Fruit fly (Drosophila melanogaster): ENCODE data around the gene CG3769.

The CG3769 gene

DNA sequence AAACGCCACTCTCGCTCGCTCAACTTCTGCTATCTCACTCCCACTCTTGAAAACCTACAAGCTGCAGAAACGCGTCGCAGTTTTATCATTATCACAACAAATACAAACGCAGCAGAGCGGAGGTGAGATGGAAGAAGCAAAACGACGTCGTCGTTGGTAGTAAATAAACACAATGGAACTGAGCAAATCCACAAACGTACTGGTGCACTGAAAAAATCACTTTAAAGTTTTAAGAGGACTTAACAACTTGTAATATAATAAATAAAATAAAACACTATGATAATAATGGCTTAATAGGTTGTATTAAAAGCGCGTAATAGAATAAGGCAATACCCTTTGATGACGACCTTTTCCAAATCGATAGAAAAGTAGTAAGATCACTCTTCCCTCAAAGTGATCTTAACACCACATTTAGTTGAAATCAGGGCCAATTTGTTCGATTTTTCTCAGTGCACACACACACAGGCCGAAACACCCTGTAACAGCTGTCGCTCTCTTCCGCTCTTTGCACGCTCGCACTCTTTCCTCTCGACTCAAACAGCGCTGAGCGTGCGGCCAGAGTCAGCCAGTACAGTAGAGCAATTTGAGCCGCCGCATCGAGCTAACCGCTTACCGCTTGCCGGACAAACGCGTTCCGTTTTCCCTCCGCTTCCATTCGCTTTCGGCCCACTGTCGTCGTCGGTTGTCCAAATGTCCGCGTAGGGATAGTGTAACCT lies 14.2 kb downstream of the CG3769 start (continued):
- peak; percentile 95 for TF ChIP-seq CG16815 (GFP tag; optimal IDR thresholded peaks at IDR 0.05)
- no peak for TF ChIP-seq bigmax (GFP tag; optimal IDR thresholded peaks at IDR 0.05)
- peak; percentile 83 for TF ChIP-seq fd64A (GFP tag; optimal IDR thresholded peaks at IDR 0.05)
- peak; percentile 86 for TF ChIP-seq CG17568 (GFP tag; optimal IDR thresholded peaks at IDR 0.05)
- TF ChIP-seq luna (GFP tag; optimal IDR thresholded peaks at IDR 0.05): peak; percentile 37
- TF ChIP-seq sens (GFP tag): peak; percentile 90
- peak; percentile 79 for TF ChIP-seq CG8359 (GFP tag; optimal IDR thresholded peaks at IDR 0.05; ENCODE audit: borderline replicate concordance)
- TF ChIP-seq Pdp1 (GFP tag; optimal IDR thresholded peaks at IDR 0.05): peak; percentile 70 to 91
- TF ChIP-seq sr (GFP tag; IDR thresholded peaks at IDR 0.05): peak; percentile 36; the same call in 2 of the 3 replicates
- peak; percentile 84 for TF ChIP-seq dimm (GFP tag; IDR thresholded peaks at IDR 0.05)
- TF ChIP-seq Nf-YA (GFP tag; IDR thresholded peaks at IDR 0.05): no peak; the same call in 1 of the 2 replicates
- TF ChIP-seq CG6765 (GFP tag; optimal IDR thresholded peaks at IDR 0.05): peak; percentile 84
- peak; percentile 95 for TF ChIP-seq CG34422 (GFP tag; IDR thresholded peaks at IDR 0.05)
- TF ChIP-seq dan (GFP tag; IDR thresholded peaks at IDR 0.05): no peak
- TF ChIP-seq CG2875 (GFP tag; optimal IDR thresholded peaks at IDR 0.05): peak; percentile 93
- TF ChIP-seq Usf (GFP tag; optimal IDR thresholded peaks at IDR 0.05): peak; percentile 96
- peak; percentile 96; the same call in 1 of the 2 replicates for TF ChIP-seq klu (GFP tag; IDR thresholded peaks at IDR 0.05)
- TF ChIP-seq CG7839 (tag; optimal IDR thresholded peaks at IDR 0.05): peak; percentile 97
- no peak for TF ChIP-seq nerfin-2 (GFP tag; IDR thresholded peaks at IDR 0.05; ENCODE audit: partially characterized antibody)
- peak; percentile 77 for TF ChIP-seq repo (GFP tag; optimal IDR thresholded peaks at IDR 0.05)
- peak; percentile 97 for TF ChIP-seq NfI (GFP tag; optimal IDR thresholded peaks at IDR 0.05)
- TF ChIP-seq HLH54F (GFP tag; optimal IDR thresholded peaks at IDR 0.05): peak; percentile 53
- TF ChIP-seq exex (tag; optimal IDR thresholded peaks at IDR 0.05): peak; percentile 72
- peak; percentile 92 for TF ChIP-seq CG31224 (GFP tag; IDR thresholded peaks at IDR 0.05)
- TF ChIP-seq Lpt (GFP tag; optimal IDR thresholded peaks at IDR 0.05): no peak
- peak; percentile 89 for TF ChIP-seq Fer2 (tag; optimal IDR thresholded peaks at IDR 0.05)
- TF ChIP-seq psq (GFP tag; optimal IDR thresholded peaks at IDR 0.05): peak; percentile 90
- peak; percentile 95 for TF ChIP-seq sob (GFP tag; IDR thresholded peaks at IDR 0.05)
- TF ChIP-seq disco-r (GFP tag; optimal IDR thresholded peaks at IDR 0.05): peak; percentile 51
- peak; percentile 84 for TF ChIP-seq mirr (GFP tag; optimal IDR thresholded peaks at IDR 0.05)
- peak; percentile 92 for TF ChIP-seq Gug (GFP tag; IDR thresholded peaks at IDR 0.05)
- TF ChIP-seq Ssrp (tag; optimal IDR thresholded peaks at IDR 0.05): peak; percentile 99
- peak; percentile 91 for TF ChIP-seq CG10462 (GFP tag; optimal IDR thresholded peaks at IDR 0.05)
- TF ChIP-seq CG9817 (tag; optimal IDR thresholded peaks at IDR 0.05): peak; percentile 92
- peak; percentile 78 for TF ChIP-seq gce (GFP tag; IDR thresholded peaks at IDR 0.05)
- TF ChIP-seq TFAM (GFP tag; optimal IDR thresholded peaks at IDR 0.05): peak; percentile 76
- peak; percentile 5 for TF ChIP-seq ftz-f1 (GFP tag; optimal IDR thresholded peaks at IDR 0.05)
- TF ChIP-seq lov (optimal IDR thresholded peaks at IDR 0.05): no peak
- TF ChIP-seq lov (GFP tag; IDR thresholded peaks at IDR 0.05): peak; percentile 88
- peak; percentile 98 for TF ChIP-seq CG33557 (GFP tag; optimal IDR thresholded peaks at IDR 0.05)
- TF ChIP-seq pfk (GFP tag; optimal IDR thresholded peaks at IDR 0.05): no peak
- peak; percentile 86 for TF ChIP-seq CG30020 (tag; optimal IDR thresholded peaks at IDR 0.05)
- TF ChIP-seq Adf1 (GFP tag; IDR thresholded peaks at IDR 0.05): peak; percentile 78
- peak; percentile 92 for TF ChIP-seq gcm2 (GFP tag; optimal IDR thresholded peaks at IDR 0.05)
- TF ChIP-seq lilli (GFP tag; optimal IDR thresholded peaks at IDR 0.05): peak; percentile 90
- peak; percentile 50 for TF ChIP-seq yki (optimal IDR thresholded peaks at IDR 0.05)
- peak; percentile 62 for TF ChIP-seq CG17802 (tag; optimal IDR thresholded peaks at IDR 0.05)
- TF ChIP-seq Oli (tag; optimal IDR thresholded peaks at IDR 0.05): peak; percentile 96
- peak; percentile 42; the same call in 1 of the 2 replicates for TF ChIP-seq crol (GFP tag; IDR thresholded peaks at IDR 0.05)
- peak; percentile 93 for TF ChIP-seq CG1529 (GFP tag; optimal IDR thresholded peaks at IDR 0.05)
